Fruit fly (Drosophila melanogaster): ENCODE measurements around the gene Vps33B.

The Vps33B gene

DNA sequence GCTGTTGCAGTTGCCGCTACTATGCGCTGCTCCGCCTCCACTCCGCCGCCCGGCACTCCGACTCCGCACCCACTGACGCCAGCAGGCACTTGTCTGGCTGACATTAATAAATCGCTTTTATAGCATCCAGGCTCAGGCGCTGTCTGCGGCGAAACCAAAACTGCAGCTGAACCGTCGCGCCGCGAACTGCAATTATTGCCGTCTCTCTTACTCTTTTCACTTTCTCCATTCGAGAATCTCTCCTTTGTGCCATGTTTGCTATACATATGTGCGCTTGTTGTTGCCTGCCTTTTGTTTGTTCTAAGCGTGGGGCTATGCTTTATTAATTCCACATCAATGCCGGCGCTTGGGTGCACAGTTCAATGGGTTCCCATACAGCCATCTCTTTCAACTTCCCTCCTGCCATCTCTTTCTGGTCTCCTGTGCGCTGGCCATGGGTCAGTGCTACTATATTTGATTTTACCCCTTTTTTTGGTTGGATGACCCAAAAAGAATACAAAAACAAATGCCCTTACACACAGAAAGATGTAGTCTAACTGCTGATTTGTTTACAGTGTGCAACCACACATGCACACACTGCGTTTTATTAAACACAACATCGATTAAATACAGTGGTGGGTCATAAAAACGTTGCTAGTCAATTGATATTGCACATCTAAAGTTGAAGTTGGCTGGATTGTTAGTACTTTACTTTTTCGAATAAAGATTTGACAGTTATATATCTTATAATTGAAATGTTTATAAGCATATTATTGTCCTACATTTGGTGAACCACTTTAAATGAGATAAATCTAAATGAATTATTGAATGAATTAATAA lies 26.6 kb upstream of the Vps33B start (continued):
- TF ChIP-seq Blimp-1 (GFP tag; optimal IDR thresholded peaks at IDR 0.05) (peak; percentile 92), Sox102F (GFP tag; optimal IDR thresholded peaks at IDR 0.05) (peak; percentile 33), Stat92E (GFP tag; optimal IDR thresholded peaks at IDR 0.05) (no peak), Atf3 (GFP tag; optimal IDR thresholded peaks at IDR 0.05) (no peak), CG12659 (GFP tag; optimal IDR thresholded peaks at IDR 0.05) (no peak), fd96Cb (tag; optimal IDR thresholded peaks at IDR 0.05) (no peak), CG17802 (tag; optimal IDR thresholded peaks at IDR 0.05) (no peak), ci (GFP tag; IDR thresholded peaks at IDR 0.05) (no peak), CG4282 (GFP tag; optimal IDR thresholded peaks at IDR 0.05) (no peak), sens (GFP tag) (peak; percentile 14), CG10959 (GFP tag; IDR thresholded peaks at IDR 0.05) (0 out of 2 replicates have a peak, but pooled peaks have one; percentile 1), CG30431 (GFP tag; optimal IDR thresholded peaks at IDR 0.05) (no peak), PHDP (tag; optimal IDR thresholded peaks at IDR 0.05) (no peak), CG14050 (GFP tag; IDR thresholded peaks at IDR 0.05) (no peak)

DNA sequence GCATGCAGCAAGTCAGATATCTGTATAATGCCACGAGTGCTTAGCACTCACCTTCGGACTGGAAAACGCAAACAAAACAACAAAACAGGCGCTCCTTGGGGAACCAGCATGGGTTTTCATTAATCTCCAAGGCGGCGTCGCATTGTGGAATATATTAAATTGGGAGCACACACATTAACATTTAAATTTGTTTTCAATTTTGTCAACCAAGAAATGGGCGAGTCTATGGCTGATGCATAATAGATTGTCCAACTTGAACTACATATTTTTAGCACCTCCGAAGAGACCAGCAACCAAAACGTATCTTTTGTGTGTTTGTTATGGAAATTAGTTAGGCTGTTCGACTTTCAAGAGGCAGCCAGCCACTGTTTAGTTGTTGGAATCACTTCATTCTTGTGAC lies 25.8 kb upstream of the Vps33B start:
- no peak for TF ChIP-seq hkb (optimal IDR thresholded peaks at IDR 0.05)
- TF ChIP-seq hkb (GFP tag; IDR thresholded peaks at IDR 0.05), result no peak
- no peak for TF ChIP-seq CG2678 (tag; optimal IDR thresholded peaks at IDR 0.05)
- no peak for TF ChIP-seq ranshi (GFP tag; IDR thresholded peaks at IDR 0.05)
- TF ChIP-seq ac (GFP tag; optimal IDR thresholded peaks at IDR 0.05), result no peak
- no peak for TF ChIP-seq CG14860 (GFP tag; IDR thresholded peaks at IDR 0.05; ENCODE audit: partially characterized antibody)
- TF ChIP-seq her (GFP tag; optimal IDR thresholded peaks at IDR 0.05), result no peak
- no peak for TF ChIP-seq gsb (GFP tag; IDR thresholded peaks at IDR 0.05)
- TF ChIP-seq Awh (GFP tag; IDR thresholded peaks at IDR 0.05), result 0 out of 2 replicates have a peak, but pooled peaks have one; percentile 14
- TF ChIP-seq ci (GFP tag; IDR thresholded peaks at IDR 0.05), result 0 out of 3 replicates have a peak, but pooled peaks have one; percentile 24
- no peak for TF ChIP-seq CG7928 (GFP tag; optimal IDR thresholded peaks at IDR 0.05)
- no peak for TF ChIP-seq nerfin-1 (tag; optimal IDR thresholded peaks at IDR 0.05)
- no peak for TF ChIP-seq Nf-YA (GFP tag; IDR thresholded peaks at IDR 0.05)
- TF ChIP-seq Pdp1 (GFP tag; optimal IDR thresholded peaks at IDR 0.05), result peak in 1 of 2 experiments; percentile 3
- TF ChIP-seq CG12769 (tag; optimal IDR thresholded peaks at IDR 0.05), result peak; percentile 83
- no peak for TF ChIP-seq luna (GFP tag; optimal IDR thresholded peaks at IDR 0.05)
- peak; percentile 60 for TF ChIP-seq vvl (GFP tag; IDR thresholded peaks at IDR 0.05)
- peak; percentile 79 for TF ChIP-seq abd-A (tag; optimal IDR thresholded peaks at IDR 0.05)
- TF ChIP-seq pros (GFP tag; optimal IDR thresholded peaks at IDR 0.05), result peak; percentile 26
- no peak for TF ChIP-seq CG12299 (tag; optimal IDR thresholded peaks at IDR 0.05)

DNA sequence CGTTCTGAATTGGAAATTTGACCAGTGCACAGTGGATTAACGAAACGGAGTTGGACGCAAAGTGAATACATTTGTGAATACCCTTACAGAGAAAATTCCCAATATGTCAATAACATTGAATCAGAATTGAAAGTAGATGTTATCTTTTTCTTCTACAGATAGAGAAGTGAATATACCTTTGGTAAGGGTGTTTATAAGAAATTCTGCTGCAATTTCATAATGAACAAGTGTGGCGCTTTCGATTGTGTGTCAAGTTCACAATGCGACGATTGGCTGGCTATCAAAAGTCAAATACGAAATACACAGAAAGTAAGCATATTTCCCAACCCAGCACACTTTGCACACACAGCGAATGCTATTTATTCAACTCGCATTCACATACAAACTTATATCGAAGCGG lies 25.0 kb upstream of the Vps33B start:
- TF ChIP-seq dpn (GFP tag; optimal IDR thresholded peaks at IDR 0.05) (peak in 1 of 2 experiments; percentile 9), gem (tag; optimal IDR thresholded peaks at IDR 0.05) (peak; percentile 0), vvl (GFP tag; IDR thresholded peaks at IDR 0.05) (peak; percentile 21; the same call in 1 of the 2 replicates), bsh (GFP tag; optimal IDR thresholded peaks at IDR 0.05) (no peak), CG1603 (tag; optimal IDR thresholded peaks at IDR 0.05) (peak; percentile 19), CG43689 (GFP tag; IDR thresholded peaks at IDR 0.05) (0 out of 2 replicates have a peak, but pooled peaks have one; percentile 12), MBD-R2 (GFP tag; IDR thresholded peaks at IDR 0.05) (no peak), sens (GFP tag) (peak; percentile 72), chinmo (GFP tag; IDR thresholded peaks at IDR 0.05; ENCODE audit: partially characterized antibody) (0 out of 4 replicates have a peak, but pooled peaks have one; percentile 12), CG13894 (tag; optimal IDR thresholded peaks at IDR 0.05) (no peak), nmo (GFP tag; optimal IDR thresholded peaks at IDR 0.05) (peak; percentile 11), HLH3B (GFP tag; IDR thresholded peaks at IDR 0.05) (peak; percentile 18; the same call in 1 of the 2 replicates), Xrp1 (GFP tag; IDR thresholded peaks at IDR 0.05) (0 out of 2 replicates have a peak, but pooled peaks have one; percentile 10), Lim3 (GFP tag; IDR thresholded peaks at IDR 0.05) (no peak), row (GFP tag; IDR thresholded peaks at IDR 0.05) (0 out of 3 replicates have a peak, but pooled peaks have one; percentile 28)
